Worm (Caenorhabditis elegans): ENCODE data around the gene pph-5.

ce11 chrV:19178896-19179295 is 11.5 kb upstream of the pph-5 start:
- TF ChIP-seq Y5F2A.4 (GFP tag; optimal IDR thresholded peaks at IDR 0.05) (no peak), ztf-11 (tag; optimal IDR thresholded peaks at IDR 0.05) (no peak), snpc-4 (tag; optimal IDR thresholded peaks at IDR 0.05) (no peak), ceh-32 (tag; optimal IDR thresholded peaks at IDR 0.05; ENCODE audit: poor library complexity) (no peak), mep-1 (tag; optimal IDR thresholded peaks at IDR 0.05) (no peak), R02D3.7 (tag; optimal IDR thresholded peaks at IDR 0.05) (no peak), dmd-6 (GFP tag; IDR thresholded peaks at IDR 0.05) (no peak), skn-1 (tag; optimal IDR thresholded peaks at IDR 0.05) (no peak), ces-1 (GFP tag; optimal IDR thresholded peaks at IDR 0.05) (no peak), fos-1 (tag; optimal IDR thresholded peaks at IDR 0.05) (no peak), aha-1 (tag) (no peak), zag-1 (tag; optimal IDR thresholded peaks at IDR 0.05) (no peak), nhr-76 (tag; optimal IDR thresholded peaks at IDR 0.05) (no peak), zfp-2 (tag; optimal IDR thresholded peaks at IDR 0.05) (no peak)
